Worm (Caenorhabditis elegans): ENCODE data around the gene nspb-2.

DNA sequence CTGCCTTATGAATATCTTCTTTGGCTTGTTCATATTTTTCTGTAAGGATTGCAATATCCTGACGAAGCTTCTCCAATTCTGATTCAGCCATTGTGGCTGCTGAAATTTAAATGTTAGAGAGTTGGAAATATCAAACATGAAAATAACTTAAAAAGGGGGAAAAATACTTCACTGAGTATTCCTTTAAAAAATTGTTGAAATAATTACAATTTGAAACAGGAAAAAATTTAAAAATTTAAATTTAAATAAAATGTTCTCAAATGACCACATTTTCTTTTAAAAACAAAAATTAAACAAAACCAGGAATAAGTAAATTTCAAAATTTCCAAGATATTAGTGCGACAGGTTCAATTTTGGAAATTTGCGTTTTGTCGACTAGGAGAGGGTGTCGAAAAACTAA is 19.3 kb upstream of the nspb-2 start, which contains the start of gene bicd-1:
- no peak for TF ChIP-seq zag-1 (tag; optimal IDR thresholded peaks at IDR 0.05)
- TF ChIP-seq nhr-11 (tag; optimal IDR thresholded peaks at IDR 0.05): no peak
- TF ChIP-seq elt-1 (tag; optimal IDR thresholded peaks at IDR 0.05): no peak
